Worm (Caenorhabditis elegans) whole organism, L1 larva: ENCODE measurements around the gene F46C8.3.

Source experiments
- C04F5.9 ChIP-seq: sonication (generic microtip); optimal IDR thresholded peaks from 2 replicates; lab custom pipeline; 2016; ENCODE audit warnings: missing genetic modification characterization, missing compliant biosample characterization
- F16B12.6 ChIP-seq: fragments of 150-350 bp; optimal IDR thresholded peaks from 2 replicates; lab custom pipeline; 2014; ENCODE audit warnings: missing biosample characterization, missing genetic modification characterization
- aha-1 ChIP-seq: fragments of 150-350 bp; optimal IDR thresholded peaks from 2 replicates; lab custom pipeline; 2014; ENCODE audit warnings: missing biosample characterization, missing genetic modification characterization
- alr-1 ChIP-seq: fragments of 200-800 bp; sonication (Bioruptor generic); optimal IDR thresholded peaks from 2 replicates; lab custom pipeline; 2018; ENCODE audit warnings: borderline replicate concordance, mild to moderate bottlenecking, missing genetic modification characterization, missing compliant biosample characterization
- aly-2 ChIP-seq: fragments of 150-350 bp; optimal IDR thresholded peaks from 2 replicates; lab custom pipeline; 2014; ENCODE audit warnings: missing biosample characterization, missing genetic modification characterization
- ama-1 ChIP-seq: fragments of 150-350 bp; optimal IDR thresholded peaks from 2 replicates; lab custom pipeline; 2014
- blmp-1 ChIP-seq: fragments of 150-350 bp; optimal IDR thresholded peaks from 2 replicates; lab custom pipeline; 2014; ENCODE audit warnings: missing biosample characterization, missing genetic modification characterization
- ceh-63 ChIP-seq: fragments of 200-800 bp; sonication (Bioruptor generic); optimal IDR thresholded peaks from 2 replicates; lab custom pipeline; 2018; ENCODE audit warnings: mild to moderate bottlenecking, missing genetic modification characterization, missing compliant biosample characterization
- ceh-8 ChIP-seq: fragments of 200-800 bp; sonication (Bioruptor generic); optimal IDR thresholded peaks from 2 replicates; lab custom pipeline; 2018; ENCODE audit warnings: mild to moderate bottlenecking, missing genetic modification characterization, moderate library complexity, missing compliant biosample characterization
- ceh-82 ChIP-seq, 3 experiments: fragments of 150-350 bp in 1 of 3; sonication (generic microtip) in 2 of 3; optimal IDR thresholded peaks; 2 replicates each; lab custom pipeline; 2014 to 2017; ENCODE audit warnings: missing biosample characterization in 3 of 3, missing genetic modification characterization in 3 of 3
- ceh-90 ChIP-seq: sonication (generic microtip); optimal IDR thresholded peaks from 2 replicates; lab custom pipeline; 2016; ENCODE audit warnings: missing genetic modification characterization, missing compliant biosample characterization
- ces-1 ChIP-seq: fragments of 150-350 bp; optimal IDR thresholded peaks from 2 replicates; lab custom pipeline; 2014; ENCODE audit warnings: missing biosample characterization, missing genetic modification reagents, missing genetic modification characterization
- dpl-1 ChIP-seq, 3 experiments: fragments of 150-350 bp in 2 of 3; sonication (generic microtip) in 1 of 3; optimal IDR thresholded peaks; 2 replicates each; lab custom pipeline; 2014 to 2017; ENCODE audit warnings: missing biosample characterization in 3 of 3, missing genetic modification characterization in 3 of 3, missing genetic modification reagents in 3 of 3
- dsc-1 ChIP-seq: sonication (generic microtip); optimal IDR thresholded peaks from 2 replicates; lab custom pipeline; 2016; ENCODE audit warnings: mild to moderate bottlenecking, missing genetic modification characterization, missing compliant biosample characterization
- efl-1 ChIP-seq, 4 experiments: fragments of 150-350 bp; optimal IDR thresholded peaks in 3 of 4; peaks in 1 of 4; 1 replicate in 1 of 4; 2 replicates in 3 of 4; lab custom pipeline; 2014; ENCODE audit warnings: missing biosample characterization in 2 of 4, missing genetic modification characterization in 2 of 4, missing genetic modification reagents in 2 of 4
- egl-13 ChIP-seq: sonication (generic microtip); optimal IDR thresholded peaks from 2 replicates; lab custom pipeline; 2016; ENCODE audit warnings: missing genotype, missing genetic modification reagents, missing genetic modification characterization, missing compliant biosample characterization
- egl-27 ChIP-seq, 2 experiments: fragments of 150-350 bp in 1 of 2; sonication (generic microtip); optimal IDR thresholded peaks; 3 replicates each; lab custom pipeline; 2017 to 2018; ENCODE audit warnings: missing biosample characterization in 2 of 2, missing genetic modification characterization in 2 of 2, missing genetic modification reagents in 2 of 2
- elt-3 ChIP-seq, 6 experiments: fragments of 150-350 bp in 1 of 6; sonication (generic microtip); optimal IDR thresholded peaks; 2 replicates each; lab custom pipeline; 2017 to 2018; ENCODE audit warnings: missing biosample characterization in 6 of 6, missing genetic modification characterization in 6 of 6, inconsistent platforms in 1 of 6
- fkh-4 ChIP-seq: sonication (generic microtip); optimal IDR thresholded peaks from 2 replicates; lab custom pipeline; 2016; ENCODE audit warnings: missing compliant biosample characterization, missing genetic modification characterization, borderline replicate concordance
- fkh-8 ChIP-seq: sonication (generic microtip); optimal IDR thresholded peaks from 2 replicates; lab custom pipeline; 2016; ENCODE audit warnings: mild to moderate bottlenecking, missing genetic modification characterization, missing compliant biosample characterization
- hlh-17 ChIP-seq: fragments of 200-800 bp; sonication (Bioruptor generic); optimal IDR thresholded peaks from 2 replicates; lab custom pipeline; 2018; ENCODE audit warnings: missing genetic modification characterization, mild to moderate bottlenecking, missing compliant biosample characterization, moderate library complexity, borderline replicate concordance
- hlh-4 ChIP-seq: sonication (generic microtip); optimal IDR thresholded peaks from 2 replicates; lab custom pipeline; 2016; ENCODE audit warnings: mild to moderate bottlenecking, missing genetic modification characterization, missing compliant biosample characterization
- hpl-2 ChIP-seq: fragments of 150-350 bp; optimal IDR thresholded peaks from 2 replicates; lab custom pipeline; 2014; ENCODE audit warnings: missing biosample characterization, missing genetic modification reagents, missing genetic modification characterization
- isw-1 ChIP-seq: fragments of 200-800 bp; sonication (Bioruptor generic); IDR thresholded peaks from 2 replicates; pipeline ENCODE4 v1.3.6; 2022; ENCODE audit warnings: missing genetic modification characterization, missing compliant biosample characterization
- jun-1 ChIP-seq: fragments of 150-350 bp; optimal IDR thresholded peaks from 2 replicates; lab custom pipeline; 2014; ENCODE audit warnings: missing biosample characterization, missing genetic modification reagents, missing genetic modification characterization
- lin-14 ChIP-seq: fragments of 200-800 bp; sonication (Bioruptor generic); optimal IDR thresholded peaks from 2 replicates; lab custom pipeline; 2018; ENCODE audit warnings: mild to moderate bottlenecking, missing genetic modification characterization, moderate library complexity, missing compliant biosample characterization
- lin-15B ChIP-seq: fragments of 150-350 bp; sonication (generic microtip); optimal IDR thresholded peaks from 3 replicates; lab custom pipeline; 2014; ENCODE audit warnings: missing biosample characterization, missing genetic modification characterization
- lin-35 ChIP-seq, 2 experiments: fragments of 150-350 bp; optimal IDR thresholded peaks; 2 replicates each; lab custom pipeline; 2014; ENCODE audit warnings: missing biosample characterization in 2 of 2, missing genetic modification characterization in 2 of 2, missing genetic modification reagents in 2 of 2
- lin-39 ChIP-seq: fragments of 150-350 bp; optimal IDR thresholded peaks from 2 replicates; lab custom pipeline; 2014; ENCODE audit warnings: missing biosample characterization, missing genetic modification reagents, missing genetic modification characterization
- lir-3 ChIP-seq: sonication (generic microtip); optimal IDR thresholded peaks from 2 replicates; lab custom pipeline; 2016; ENCODE audit warnings: mild to moderate bottlenecking, missing genetic modification characterization, moderate library complexity, missing compliant biosample characterization; ENCODE audit not compliant: poor library complexity
- lsy-2 ChIP-seq, 2 experiments: fragments of 150-350 bp; optimal IDR thresholded peaks; 2 replicates each; lab custom pipeline; 2014; ENCODE audit warnings: missing biosample characterization in 2 of 2, missing genetic modification characterization in 2 of 2
- mab-9 ChIP-seq: fragments of 200-800 bp; sonication (Bioruptor generic); IDR thresholded peaks from 2 replicates; pipeline ENCODE4 v1.3.6; 2022; ENCODE audit warnings: missing genetic modification reagents, missing genetic modification characterization, missing compliant biosample characterization
- mdl-1 ChIP-seq, 2 experiments: fragments of 150-350 bp; optimal IDR thresholded peaks; 2 replicates each; lab custom pipeline; 2014 to 2017; ENCODE audit warnings: missing biosample characterization in 2 of 2, missing genetic modification characterization in 2 of 2, inconsistent platforms in 1 of 2
- mep-1 ChIP-seq: fragments of 150-350 bp; optimal IDR thresholded peaks from 2 replicates; lab custom pipeline; 2014; ENCODE audit warnings: missing biosample characterization, missing genetic modification characterization
- nhr-11 ChIP-seq: fragments of 150-350 bp; optimal IDR thresholded peaks from 2 replicates; lab custom pipeline; 2014; ENCODE audit warnings: missing biosample characterization, missing genetic modification characterization
- nhr-19 ChIP-seq: fragments of 200-800 bp; sonication (Bioruptor generic); conservative IDR thresholded peaks from 2 replicates; pipeline ENCODE4 v1.3.6; 2022; ENCODE audit warnings: missing genetic modification characterization, missing compliant biosample characterization
- nhr-28 ChIP-seq: fragments of 150-350 bp; optimal IDR thresholded peaks from 2 replicates; lab custom pipeline; 2014; ENCODE audit warnings: missing biosample characterization, missing genetic modification characterization
- nhr-71 ChIP-seq: sonication (generic microtip); optimal IDR thresholded peaks from 2 replicates; lab custom pipeline; 2016; ENCODE audit warnings: mild to moderate bottlenecking, missing genetic modification characterization, moderate library complexity, missing compliant biosample characterization
- nhr-76 ChIP-seq: sonication (generic microtip); optimal IDR thresholded peaks from 2 replicates; lab custom pipeline; 2017; ENCODE audit warnings: missing biosample characterization, missing genetic modification characterization
- nhr-85 ChIP-seq: sonication (generic microtip); peaks from one replicate; lab custom pipeline; 2016; ENCODE audit warnings: missing genetic modification characterization, inconsistent platforms, missing compliant biosample characterization
- pax-3 ChIP-seq: fragments of 200-800 bp; sonication (Bioruptor generic); optimal IDR thresholded peaks from 2 replicates; lab custom pipeline; 2018; ENCODE audit warnings: mild to moderate bottlenecking, missing genetic modification characterization, moderate library complexity, missing compliant biosample characterization
- rnt-1 ChIP-seq: sonication (generic microtip); optimal IDR thresholded peaks from 2 replicates; lab custom pipeline; 2016; ENCODE audit warnings: mild to moderate bottlenecking, missing genetic modification characterization, moderate library complexity, missing compliant biosample characterization
- snpc-4 ChIP-seq: fragments of 150-350 bp; optimal IDR thresholded peaks from 2 replicates; lab custom pipeline; 2014; ENCODE audit warnings: missing biosample characterization, missing genetic modification characterization
- sox-4 ChIP-seq: sonication (generic microtip); optimal IDR thresholded peaks from 2 replicates; lab custom pipeline; 2016; ENCODE audit warnings: missing genetic modification characterization, missing compliant biosample characterization
- sptf-1 ChIP-seq: fragments of 150-350 bp; optimal IDR thresholded peaks from 2 replicates; lab custom pipeline; 2014; ENCODE audit warnings: missing biosample characterization, missing genetic modification characterization
- sup-37 ChIP-seq: fragments of 200-800 bp; sonication (Bioruptor generic); optimal IDR thresholded peaks from 2 replicates; lab custom pipeline; 2018; ENCODE audit warnings: mild to moderate bottlenecking, missing genetic modification characterization, missing compliant biosample characterization
- tlp-1 ChIP-seq: fragments of 150-350 bp; optimal IDR thresholded peaks from 2 replicates; lab custom pipeline; 2014; ENCODE audit warnings: missing biosample characterization, missing genetic modification characterization
- unc-130 ChIP-seq: fragments of 150-350 bp; optimal IDR thresholded peaks from 2 replicates; lab custom pipeline; 2017; ENCODE audit warnings: missing biosample characterization, missing genetic modification characterization, inconsistent platforms
- unc-62 ChIP-seq: fragments of 150-350 bp; optimal IDR thresholded peaks from 2 replicates; lab custom pipeline; 2014; ENCODE audit warnings: missing biosample characterization, missing genetic modification reagents, missing genetic modification characterization
- unc-86 ChIP-seq: sonication (generic microtip); optimal IDR thresholded peaks from 2 replicates; lab custom pipeline; 2016; ENCODE audit warnings: missing genetic modification characterization, missing compliant biosample characterization
- unc-98 ChIP-seq: fragments of 200-800 bp; sonication (Bioruptor generic); IDR thresholded peaks from 2 replicates; pipeline ENCODE4 v1.3.6; 2022; ENCODE audit warnings: missing genetic modification characterization, missing compliant biosample characterization
- zip-4 ChIP-seq: fragments of 200-800 bp; sonication (Bioruptor generic); optimal IDR thresholded peaks from 2 replicates; lab custom pipeline; 2018; ENCODE audit warnings: mild to moderate bottlenecking, missing genetic modification characterization, moderate library complexity, missing compliant biosample characterization
- ztf-11 ChIP-seq, 2 experiments: sonication (generic microtip); optimal IDR thresholded peaks; 2 replicates each; lab custom pipeline; 2016 to 2017; ENCODE audit warnings: missing genetic modification characterization in 2 of 2, missing biosample characterization in 1 of 2, missing compliant biosample characterization in 1 of 2

F46C8.3 gene

ce11 chrX:7565005-7565404 lies 39.6 kb downstream of the F46C8.3 start, which contains the start of gene vps-52:
Gene vps-52 (plus strand): TSS chrX:7565323.
- no peak for TF ChIP-seq nhr-28 (tag; lab: Kevin White, UChicago)
- no peak for TF ChIP-seq ceh-90 (tag; lab: Kevin White, UChicago)
- no peak for TF ChIP-seq nhr-76 (tag; lab: Kevin White, UChicago)
- TF ChIP-seq efl-1 (optimal IDR thresholded peaks at IDR 0.05; lab: Kevin White, UChicago): no peak
- no peak for TF ChIP-seq efl-1 (GFP tag; optimal IDR thresholded peaks at IDR 0.05 in 1 of 2; lab: Kevin White, UChicago)
- TF ChIP-seq aha-1 (tag; lab: Kevin White, UChicago): no peak
- no peak for TF ChIP-seq snpc-4 (tag; lab: Kevin White, UChicago)
- TF ChIP-seq tlp-1 (tag; lab: Kevin White, UChicago): no peak
- TF ChIP-seq alr-1 (tag; lab: Kevin White, UChicago): no peak
- TF ChIP-seq isw-1 (GFP tag; lab: Robert Waterston, UW): no peak
- TF ChIP-seq mep-1: no peak
- TF ChIP-seq dpl-1 (GFP tag; optimal IDR thresholded peaks at IDR 0.05; lab: Kevin White, UChicago): no peak
- TF ChIP-seq nhr-11 (tag; lab: Kevin White, UChicago): no peak
- no peak for TF ChIP-seq lir-3
- TF ChIP-seq lin-14 (GFP tag; lab: Kevin White, UChicago): peak; percentile 9
- no peak for TF ChIP-seq lin-15B (tag; lab: Kevin White, UChicago)
- TF ChIP-seq unc-130 (tag; lab: Kevin White, UChicago): peak; percentile 34
- no peak for TF ChIP-seq C04F5.9 (tag; lab: Kevin White, UChicago)
- no peak for TF ChIP-seq hlh-17
- no peak for TF ChIP-seq elt-3 (tag; optimal IDR thresholded peaks at IDR 0.05; lab: Kevin White, UChicago)
- no peak for TF ChIP-seq unc-62 (GFP tag; lab: Kevin White, UChicago)
- no peak for TF ChIP-seq sup-37 (GFP tag; lab: Kevin White, UChicago)
- no peak for TF ChIP-seq zip-4 (GFP tag; lab: Kevin White, UChicago)
- no peak for TF ChIP-seq lin-39 (tag; lab: Kevin White, UChicago)
- no peak for TF ChIP-seq rnt-1 (tag; lab: Kevin White, UChicago)
- no peak for TF ChIP-seq nhr-71 (tag; lab: Kevin White, UChicago)
- TF ChIP-seq F16B12.6: no peak
- no peak for TF ChIP-seq hlh-4 (tag; lab: Kevin White, UChicago)
- TF ChIP-seq mab-9 (GFP tag; lab: Robert Waterston, UW): no peak
- TF ChIP-seq blmp-1 (tag; lab: Kevin White, UChicago): peak; percentile 31
- TF ChIP-seq nhr-19: no peak
- no peak for TF ChIP-seq unc-86
- no peak for TF ChIP-seq ztf-11 (tag; optimal IDR thresholded peaks at IDR 0.05; lab: Kevin White, UChicago)
- no peak for TF ChIP-seq aly-2
- TF ChIP-seq fkh-8 (tag; lab: Kevin White, UChicago): no peak
- no peak for TF ChIP-seq jun-1 (tag; lab: Kevin White, UChicago)
- peak in 1 of 2 experiments; percentile 18 for TF ChIP-seq lin-35 (GFP tag; optimal IDR thresholded peaks at IDR 0.05; lab: Kevin White, UChicago)
- no peak for TF ChIP-seq dsc-1 (tag; lab: Kevin White, UChicago)
- no peak for TF ChIP-seq sptf-1 (tag; lab: Kevin White, UChicago)
- TF ChIP-seq pax-3 (tag; lab: Kevin White, UChicago): no peak
- no peak for TF ChIP-seq ceh-63
- no peak for TF ChIP-seq ceh-8 (GFP tag; lab: Kevin White, UChicago)
- TF ChIP-seq egl-27 (tag; optimal IDR thresholded peaks at IDR 0.05; lab: Kevin White, UChicago): no peak
- no peak for TF ChIP-seq ceh-82 (tag; optimal IDR thresholded peaks at IDR 0.05; lab: Kevin White, UChicago)
- no peak for TF ChIP-seq ama-1 (lab: Kevin White, UChicago)
- no peak for TF ChIP-seq hpl-2 (GFP tag; lab: Kevin White, UChicago)
- no peak for TF ChIP-seq sox-4
- no peak for TF ChIP-seq fkh-4 (tag; lab: Kevin White, UChicago)
- no peak for TF ChIP-seq ces-1 (GFP tag; lab: Kevin White, UChicago)
- TF ChIP-seq unc-98 (GFP tag; lab: Robert Waterston, UW): no peak
- no peak for TF ChIP-seq egl-13 (tag; lab: Kevin White, UChicago)
- no peak for TF ChIP-seq nhr-85
- no peak for TF ChIP-seq mdl-1 (tag; optimal IDR thresholded peaks at IDR 0.05; lab: Kevin White, UChicago)
- peak in 1 of 2 experiments; percentile 26 for TF ChIP-seq lsy-2 (tag; optimal IDR thresholded peaks at IDR 0.05; lab: Kevin White, UChicago)
